Worm (Caenorhabditis elegans) whole organism, L4 larva: Measurements from ENCODE around the gene fut-6.

ENCODE experiments used
- ceh-44 ChIP-seq: fragments of 200-800 bp; sonication (Bioruptor generic); IDR thresholded peaks from 2 replicates; pipeline ENCODE4 v1.3.6; 2022; ENCODE audit warnings: missing genetic modification reagents, missing genetic modification characterization, missing compliant biosample characterization
- ceh-82 ChIP-seq: sonication (generic microtip); optimal IDR thresholded peaks from 2 replicates; lab custom pipeline; 2017; ENCODE audit warnings: missing biosample characterization, missing genetic modification characterization
- dpl-1 ChIP-seq: fragments of 150-350 bp; optimal IDR thresholded peaks from 2 replicates; lab custom pipeline; 2014; ENCODE audit warnings: missing biosample characterization, missing genetic modification reagents, missing genetic modification characterization
- mdl-1 ChIP-seq, 2 experiments: fragments of 150-350 bp in 1 of 2; sonication (generic microtip) in 1 of 2; optimal IDR thresholded peaks; 2 replicates each; lab custom pipeline; 2014 to 2017; ENCODE audit warnings: missing biosample characterization in 2 of 2, missing genetic modification characterization in 2 of 2
- saeg-2 ChIP-seq: fragments of 200-800 bp; sonication (Bioruptor generic); IDR thresholded peaks from 2 replicates; pipeline ENCODE4 v1.3.6; 2022; ENCODE audit warnings: missing genetic modification reagents, missing genetic modification characterization, missing compliant biosample characterization

DNA sequence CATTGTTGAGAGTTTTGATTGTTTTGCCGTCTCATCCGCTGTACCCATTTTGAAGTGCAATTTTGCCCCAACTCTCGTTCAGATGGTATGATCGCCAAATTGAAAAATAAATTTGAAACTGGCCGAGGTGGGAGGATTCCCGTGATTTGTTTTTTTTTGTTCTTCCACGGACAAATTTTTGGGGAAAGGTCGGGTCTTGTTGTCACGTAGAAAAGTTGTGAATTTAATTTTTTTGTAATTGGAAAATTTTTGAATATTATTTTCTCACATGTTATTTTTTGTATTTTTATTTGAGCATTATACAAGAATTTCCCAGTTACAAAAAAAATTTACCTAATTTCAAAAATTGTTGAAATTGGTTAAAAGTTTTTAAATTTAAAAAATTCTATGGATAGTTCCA lies 16.0 kb upstream of the fut-6 start, which contains the start of gene T05A7.6:
- no peak for TF ChIP-seq dpl-1
- TF ChIP-seq ceh-82 (tag; lab: Kevin White, UChicago): no peak
- TF ChIP-seq ceh-44 (GFP tag; lab: Robert Waterston, UW): no peak
- no peak for TF ChIP-seq saeg-2 (GFP tag; lab: Robert Waterston, UW)
- TF ChIP-seq mdl-1 (tag; optimal IDR thresholded peaks at IDR 0.05; lab: Kevin White, UChicago): no peak
